Fruit fly (Drosophila melanogaster) whole organism, pupa: ENCODE data around the gene Argk1.

Experiments
- CG10348 ChIP-seq: fragments of 200-800 bp; sonication (Bioruptor generic); IDR thresholded peaks from 2 replicates; pipeline ENCODE4 v1.3.6; 2022; ENCODE audit warnings: missing biosample characterization, missing genetic modification characterization
- CG15710 ChIP-seq: fragments of 200-800 bp; sonication (Bioruptor generic); optimal IDR thresholded peaks from 2 replicates; lab custom pipeline; 2018; ENCODE audit warnings: missing biosample characterization, mild to moderate bottlenecking, missing genetic modification characterization, moderate library complexity
- CG17806 ChIP-seq: fragments of 200-800 bp; sonication (Bioruptor generic); optimal IDR thresholded peaks from 2 replicates; lab custom pipeline; 2018; ENCODE audit warnings: missing biosample characterization, mild to moderate bottlenecking, missing genetic modification characterization, moderate library complexity
- CG34367 ChIP-seq: fragments of 200-800 bp; sonication (Bioruptor generic); optimal IDR thresholded peaks from 2 replicates; lab custom pipeline; 2018; ENCODE audit warnings: missing biosample characterization, mild to moderate bottlenecking, missing genetic modification characterization
- CG8159 ChIP-seq: fragments of 200-800 bp; sonication (Bioruptor generic); optimal IDR thresholded peaks from 3 replicates; lab custom pipeline; 2018; ENCODE audit warnings: missing biosample characterization, mild to moderate bottlenecking, missing genetic modification characterization, moderate library complexity
- CG8301 ChIP-seq: fragments of 200-800 bp; sonication (Bioruptor generic); optimal IDR thresholded peaks from 2 replicates; lab custom pipeline; 2018; ENCODE audit warnings: missing biosample characterization, mild to moderate bottlenecking, missing genetic modification characterization
- CG9948 ChIP-seq: fragments of 200-800 bp; sonication (Bioruptor generic); optimal IDR thresholded peaks from 2 replicates; lab custom pipeline; 2018; ENCODE audit warnings: missing biosample characterization, mild to moderate bottlenecking, missing genetic modification characterization, moderate library complexity
- D1 ChIP-seq: fragments of 200-800 bp; sonication (Bioruptor generic); optimal IDR thresholded peaks from 2 replicates; lab custom pipeline; 2018; ENCODE audit warnings: missing biosample characterization, mild to moderate bottlenecking, missing genetic modification characterization, moderate library complexity
- EcR ChIP-seq: fragments of 200-800 bp; sonication (Bioruptor generic); optimal IDR thresholded peaks from 3 replicates; lab custom pipeline; 2019; ENCODE audit warnings: missing biosample characterization, missing genetic modification characterization, mild to moderate bottlenecking, moderate library complexity, missing genetic modification reagents
- Pif1A ChIP-seq: fragments of 200-800 bp; sonication (Bioruptor generic); optimal IDR thresholded peaks from 3 replicates; lab custom pipeline; 2016; ENCODE audit warnings: missing biosample characterization, missing genetic modification characterization
- Pif1B ChIP-seq: fragments of 200-800 bp; sonication (Bioruptor generic); optimal IDR thresholded peaks from 3 replicates; lab custom pipeline; 2016; ENCODE audit warnings: missing biosample characterization, missing genetic modification characterization
- gl ChIP-seq: fragments of 200-800 bp; sonication (Bioruptor generic); optimal IDR thresholded peaks from 2 replicates; lab custom pipeline; 2018; ENCODE audit warnings: missing biosample characterization, mild to moderate bottlenecking, missing genetic modification characterization
- rn ChIP-seq: fragments of 200-800 bp; sonication (Bioruptor generic); IDR thresholded peaks from 2 replicates; pipeline ENCODE4 v1.3.6; 2022; ENCODE audit warnings: missing biosample characterization, missing genetic modification characterization

DNA sequence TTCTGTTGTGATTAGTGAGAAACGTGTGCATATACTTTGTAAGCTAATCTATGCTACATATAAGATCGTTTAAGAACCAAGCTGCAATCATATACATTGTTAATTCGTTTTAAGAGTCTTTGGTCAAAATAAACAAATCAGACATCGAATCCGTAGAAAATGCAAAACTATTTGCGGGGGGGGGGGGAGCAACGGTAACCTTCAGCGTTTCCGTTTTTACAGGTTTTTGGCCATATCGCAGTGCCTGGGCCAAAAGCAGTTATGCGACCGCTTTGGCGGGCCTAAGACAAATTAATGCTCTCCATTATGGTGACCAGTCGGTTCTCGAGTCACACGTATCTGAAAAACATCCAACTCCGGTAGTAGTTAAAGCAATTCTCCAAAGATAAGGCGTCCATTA is 20.9 kb downstream of the Argk1 start:
- TF ChIP-seq Pif1A (GFP tag; lab: Kevin White, UChicago), result no peak
- no peak for TF ChIP-seq CG10348 (GFP tag; lab: Robert Waterston, UW)
- no peak for TF ChIP-seq CG17806 (tag; lab: Kevin White, UChicago)
- TF ChIP-seq CG34367, result no peak
- TF ChIP-seq CG15710 (tag; lab: Kevin White, UChicago), result no peak
- no peak for TF ChIP-seq CG9948
- no peak for TF ChIP-seq gl (tag; lab: Kevin White, UChicago)
- TF ChIP-seq CG8159 (tag; lab: Kevin White, UChicago), result no peak
- TF ChIP-seq CG8301 (tag; lab: Kevin White, UChicago), result no peak
- TF ChIP-seq D1 (tag; lab: Kevin White, UChicago), result no peak
- no peak for TF ChIP-seq Pif1B
- TF ChIP-seq rn (GFP tag; lab: Robert Waterston, UW), result no peak
- TF ChIP-seq EcR (GFP tag; lab: Kevin White, UChicago), result no peak
